Fruit fly (Drosophila melanogaster) S2 (cell line): Measurements from ENCODE around the gene CG14668.

Experiments used
- CG8478 ChIP-seq: fragments of >200 bp; optimal IDR thresholded peaks from 2 replicates; lab custom pipeline; 2018
- CTCF ChIP-seq, 2 experiments: fragments of >200 bp; optimal IDR thresholded peaks; 2 replicates each; lab custom pipeline; 2018

DNA sequence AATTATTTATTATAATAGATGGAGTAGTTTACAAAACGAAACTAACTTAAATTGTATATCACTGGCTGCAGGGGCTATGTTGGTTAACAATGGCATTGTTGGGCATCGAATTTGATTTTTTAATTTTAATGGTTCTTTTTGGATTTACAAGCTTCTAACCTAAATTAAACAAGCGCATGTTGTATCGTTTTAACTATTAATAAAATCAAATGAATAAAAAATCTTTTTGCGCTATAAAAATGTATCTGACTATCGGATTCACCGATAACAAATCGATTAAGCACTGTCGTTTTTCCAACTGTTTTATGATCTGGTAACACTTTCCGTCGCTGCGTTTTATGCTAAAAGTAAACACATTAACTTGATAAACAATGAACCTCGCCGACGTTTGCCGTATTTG is 12.7 kb downstream of the CG14668 start, which contains the start of the genes hd and CG14667:
- TF ChIP-seq CTCF (optimal IDR thresholded peaks at IDR 0.05; lab: Kevin White, UChicago) (no peak), CG8478 (lab: Kevin White, UChicago) (no peak)
